Worm (Caenorhabditis elegans): ENCODE results near the gene clec-202.

Gene clec-202

DNA sequence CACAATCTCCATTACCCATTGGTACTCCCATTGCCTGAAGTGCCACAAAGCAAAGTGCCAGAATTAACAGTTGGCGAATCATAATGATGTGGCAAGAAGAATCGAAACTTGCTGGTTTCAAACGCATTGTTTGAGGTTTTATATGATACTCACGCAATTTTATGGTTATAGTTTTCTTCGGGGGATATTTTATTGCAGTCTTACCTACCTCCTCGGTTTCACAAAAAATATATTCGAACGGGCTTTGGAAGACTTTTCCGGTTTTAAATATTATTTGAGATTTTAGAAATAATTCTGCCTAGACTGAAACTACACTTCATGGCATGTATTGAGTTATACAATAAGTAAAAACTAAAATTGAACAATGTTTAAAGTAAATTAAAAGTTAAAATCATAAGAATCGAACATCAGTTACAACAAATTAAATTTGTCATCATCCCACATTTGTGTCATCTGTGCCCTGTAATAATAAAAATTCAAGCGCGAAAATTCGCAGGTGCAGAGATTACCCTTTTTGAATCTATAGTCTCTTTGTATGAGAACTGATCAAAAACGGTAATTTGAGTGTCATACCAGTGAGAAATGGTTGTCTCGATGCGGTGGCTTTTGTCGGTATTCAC is 14.5 kb upstream of the clec-202 start, which contains the start of the genes clec-197 and clec-198:
clec-197 (minus strand) TSS at position 101 of the 620 bp plus-strand sequence.
clec-198 (plus strand) TSS at position 570 of the 620 bp plus-strand sequence.
- TF ChIP-seq ceh-62 (tag; optimal IDR thresholded peaks at IDR 0.05) (no peak), snpc-1.2 (GFP tag; IDR thresholded peaks at IDR 0.05) (no peak), arid-1 (GFP tag; conservative IDR thresholded peaks at IDR 0.05) (no peak), F49E8.2 (tag; optimal IDR thresholded peaks at IDR 0.05; ENCODE audit: borderline replicate concordance) (no peak), zip-11 (GFP tag; IDR thresholded peaks at IDR 0.05) (no peak), nhr-102 (tag; optimal IDR thresholded peaks at IDR 0.05) (no peak), dmd-6 (GFP tag; IDR thresholded peaks at IDR 0.05) (no peak), aha-1 (tag) (no peak), hif-1 (tag; optimal IDR thresholded peaks at IDR 0.05) (no peak), mep-1 (tag; optimal IDR thresholded peaks at IDR 0.05) (no peak), Y5F2A.4 (GFP tag; optimal IDR thresholded peaks at IDR 0.05) (no peak), ceh-32 (tag; optimal IDR thresholded peaks at IDR 0.05; ENCODE audit: poor library complexity) (no peak), fkh-10 (GFP tag; optimal IDR thresholded peaks at IDR 0.05) (no peak), F10B5.3 (tag; optimal IDR thresholded peaks at IDR 0.05) (no peak), ceh-28 (tag; optimal IDR thresholded peaks at IDR 0.05) (no peak)

DNA sequence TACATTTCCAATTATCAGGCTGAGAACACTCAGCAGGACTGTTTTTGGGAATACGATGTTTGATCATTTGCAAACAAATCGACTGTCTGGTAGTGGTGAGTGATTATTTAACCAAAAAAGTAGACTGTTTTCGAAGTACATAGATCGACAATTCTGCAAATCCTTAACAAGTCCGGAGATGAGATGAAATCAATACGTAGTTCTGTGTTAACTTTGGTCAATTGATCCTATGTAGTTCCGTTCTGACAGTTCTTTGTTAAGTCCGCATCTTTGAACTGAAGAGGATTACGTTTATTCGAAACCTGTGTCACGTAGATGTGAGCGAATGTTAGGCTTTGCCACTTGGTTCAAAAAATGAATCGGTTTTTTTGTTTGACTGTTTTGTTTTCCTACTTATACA is 9.7 kb upstream of the clec-202 start, which contains the start of gene clec-199:
clec-199 (plus strand) TSS at position 301 of the 400 bp plus-strand sequence.
- TF ChIP-seq lir-3 (tag; optimal IDR thresholded peaks at IDR 0.05) (no peak), vab-7 (GFP tag; IDR thresholded peaks at IDR 0.05) (no peak), nhr-237 (tag; optimal IDR thresholded peaks at IDR 0.05) (no peak), fkh-10 (GFP tag; optimal IDR thresholded peaks at IDR 0.05) (no peak), spr-3 (GFP tag; optimal IDR thresholded peaks at IDR 0.05) (no peak), tra-1 (GFP tag; IDR thresholded peaks at IDR 0.05) (no peak), skn-1 (tag; optimal IDR thresholded peaks at IDR 0.05) (no peak), ceh-28 (tag; optimal IDR thresholded peaks at IDR 0.05) (no peak), ztf-7 (tag; optimal IDR thresholded peaks at IDR 0.05) (no peak), nhr-6 (tag; optimal IDR thresholded peaks at IDR 0.05) (no peak), snpc-4 (tag; optimal IDR thresholded peaks at IDR 0.05) (no peak), lim-7 (GFP tag; IDR thresholded peaks at IDR 0.05) (no peak), cey-2 (tag; optimal IDR thresholded peaks at IDR 0.05; ENCODE audit: borderline replicate concordance, insufficient read depth) (no peak)

DNA sequence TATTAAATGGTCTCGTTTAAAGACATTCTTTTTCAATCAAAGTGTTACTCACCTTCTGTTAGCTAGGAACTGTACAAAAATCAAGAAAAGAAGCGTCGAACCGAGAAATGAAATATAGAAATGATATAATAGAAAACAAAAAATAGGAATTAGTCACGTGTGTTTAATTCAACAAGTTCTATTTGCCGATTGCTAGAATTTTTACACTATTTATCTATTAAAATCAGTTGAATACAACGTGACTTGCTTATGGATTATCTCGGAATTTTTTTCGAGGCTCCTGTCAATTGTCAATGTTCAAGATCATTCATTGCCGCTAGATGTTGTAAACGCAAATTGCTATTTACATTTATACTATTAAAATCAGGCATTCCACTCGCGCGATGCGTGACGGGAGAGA is 6.1 kb downstream of the clec-202 start, which contains the start of gene zipt-17:
zipt-17 (minus strand) TSS at position 101 of the 400 bp plus-strand sequence.
- TF ChIP-seq saeg-2 (GFP tag; IDR thresholded peaks at IDR 0.05) (no peak), lin-15B (tag; optimal IDR thresholded peaks at IDR 0.05) (no peak), lin-13 (GFP tag; optimal IDR thresholded peaks at IDR 0.05) (no peak), unc-39 (tag; optimal IDR thresholded peaks at IDR 0.05) (no peak), hmg-1.1 (GFP tag; IDR thresholded peaks at IDR 0.05) (no peak), spr-1 (tag; optimal IDR thresholded peaks at IDR 0.05) (no peak), php-3 (GFP tag; IDR thresholded peaks at IDR 0.05) (no peak), pqm-1 (tag; optimal IDR thresholded peaks at IDR 0.05) (no peak), snpc-4 (tag; optimal IDR thresholded peaks at IDR 0.05) (no peak), ceh-82 (tag; optimal IDR thresholded peaks at IDR 0.05) (no peak), egl-43 (GFP tag; IDR thresholded peaks at IDR 0.05) (no peak)

DNA sequence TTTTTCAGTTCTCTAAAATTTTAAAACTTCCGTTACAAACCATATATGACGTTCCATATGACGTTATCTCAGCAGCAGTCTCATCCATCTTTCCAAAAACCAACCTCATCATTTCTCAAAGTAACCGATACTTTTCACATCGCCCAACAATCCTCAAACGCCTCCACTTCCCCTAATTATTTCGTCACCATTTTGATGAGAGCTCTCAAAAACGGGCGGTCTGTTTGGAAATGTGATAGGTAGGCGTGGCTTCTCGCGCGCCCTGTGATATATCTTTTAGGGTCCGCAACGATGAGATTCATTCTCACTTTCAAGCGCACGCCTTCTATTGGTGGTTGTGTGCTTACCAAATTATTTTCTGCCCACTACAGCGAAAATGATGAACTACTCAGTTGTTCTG is 7.0 kb downstream of the clec-202 start, which contains the start of gene trh-1:
trh-1 (plus strand) TSS at position 301 of the 400 bp plus-strand sequence.
- TF ChIP-seq nhr-48 (tag; optimal IDR thresholded peaks at IDR 0.05) (no peak), nhr-77 (tag; optimal IDR thresholded peaks at IDR 0.05) (no peak), nhr-10 (tag; optimal IDR thresholded peaks at IDR 0.05) (no peak), nhr-25 (tag; optimal IDR thresholded peaks at IDR 0.05; ENCODE audit: borderline replicate concordance, insufficient read depth) (no peak), dmd-6 (GFP tag; IDR thresholded peaks at IDR 0.05) (no peak), ces-1 (GFP tag; optimal IDR thresholded peaks at IDR 0.05) (no peak), ZK546.5 (tag; optimal IDR thresholded peaks at IDR 0.05) (no peak), zip-2 (tag; optimal IDR thresholded peaks at IDR 0.05) (no peak), ctbp-1 (GFP tag; IDR thresholded peaks at IDR 0.05) (no peak), set-16 (GFP tag; IDR thresholded peaks at IDR 0.05) (no peak), hmg-1.1 (GFP tag; IDR thresholded peaks at IDR 0.05) (no peak), zfp-2 (tag; optimal IDR thresholded peaks at IDR 0.05) (no peak), lin-15B (tag; optimal IDR thresholded peaks at IDR 0.05) (no peak), hif-1 (tag; optimal IDR thresholded peaks at IDR 0.05) (no peak), dpl-1 (GFP tag; optimal IDR thresholded peaks at IDR 0.05) (no peak), lir-3 (tag; optimal IDR thresholded peaks at IDR 0.05) (no peak)
